Worm (Caenorhabditis elegans) whole organism, L1 larva: ENCODE data around the gene F45D3.1.

Source experiments
- C34B4.2 ChIP-seq: sonication (generic microtip); optimal IDR thresholded peaks from 2 replicates; lab custom pipeline; 2017; ENCODE audit warnings: mild to moderate bottlenecking, missing genetic modification characterization, missing compliant biosample characterization
- Y116A8C.19 ChIP-seq: sonication (generic microtip); optimal IDR thresholded peaks from 2 replicates; lab custom pipeline; 2016; ENCODE audit warnings: missing compliant biosample characterization, missing genetic modification characterization, borderline replicate concordance
- aha-1 ChIP-seq: fragments of 150-350 bp; optimal IDR thresholded peaks from 2 replicates; lab custom pipeline; 2014; ENCODE audit warnings: missing biosample characterization, missing genetic modification characterization
- alr-1 ChIP-seq: fragments of 200-800 bp; sonication (Bioruptor generic); optimal IDR thresholded peaks from 2 replicates; lab custom pipeline; 2018; ENCODE audit warnings: borderline replicate concordance, mild to moderate bottlenecking, missing genetic modification characterization, missing compliant biosample characterization
- aly-2 ChIP-seq: fragments of 150-350 bp; optimal IDR thresholded peaks from 2 replicates; lab custom pipeline; 2014; ENCODE audit warnings: missing biosample characterization, missing genetic modification characterization
- ama-1 ChIP-seq: fragments of 150-350 bp; optimal IDR thresholded peaks from 2 replicates; lab custom pipeline; 2014
- blmp-1 ChIP-seq: fragments of 150-350 bp; optimal IDR thresholded peaks from 2 replicates; lab custom pipeline; 2014; ENCODE audit warnings: missing biosample characterization, missing genetic modification characterization
- ceh-88 ChIP-seq: fragments of 200-800 bp; sonication (Bioruptor generic); IDR thresholded peaks from 2 replicates; pipeline ENCODE4 v1.3.6; 2022; ENCODE audit warnings: missing genetic modification characterization, missing compliant biosample characterization
- dpl-1 ChIP-seq, 3 experiments: fragments of 150-350 bp in 2 of 3; sonication (generic microtip) in 1 of 3; optimal IDR thresholded peaks; 2 replicates each; lab custom pipeline; 2014 to 2017; ENCODE audit warnings: missing biosample characterization in 3 of 3, missing genetic modification characterization in 3 of 3, missing genetic modification reagents in 3 of 3
- efl-1 ChIP-seq, 4 experiments: fragments of 150-350 bp; optimal IDR thresholded peaks in 3 of 4; peaks in 1 of 4; 1 replicate in 1 of 4; 2 replicates in 3 of 4; lab custom pipeline; 2014; ENCODE audit warnings: missing biosample characterization in 2 of 4, missing genetic modification characterization in 2 of 4, missing genetic modification reagents in 2 of 4
- egl-13 ChIP-seq: sonication (generic microtip); optimal IDR thresholded peaks from 2 replicates; lab custom pipeline; 2016; ENCODE audit warnings: missing genotype, missing genetic modification reagents, missing genetic modification characterization, missing compliant biosample characterization
- egl-27 ChIP-seq, 2 experiments: fragments of 150-350 bp in 1 of 2; sonication (generic microtip); optimal IDR thresholded peaks; 3 replicates each; lab custom pipeline; 2017 to 2018; ENCODE audit warnings: missing biosample characterization in 2 of 2, missing genetic modification characterization in 2 of 2, missing genetic modification reagents in 2 of 2
- elt-2 ChIP-seq: sonication (generic microtip); optimal IDR thresholded peaks from 2 replicates; lab custom pipeline; 2016; ENCODE audit warnings: missing genetic modification characterization, mild to moderate bottlenecking, inconsistent platforms, missing compliant biosample characterization, missing genetic modification reagents
- fkh-10 ChIP-seq: sonication (generic microtip); optimal IDR thresholded peaks from 2 replicates; lab custom pipeline; 2017; ENCODE audit warnings: missing biosample characterization, missing genetic modification reagents, missing genetic modification characterization
- grh-1 ChIP-seq: fragments of 200-800 bp; sonication (Bioruptor generic); IDR thresholded peaks from 2 replicates; pipeline ENCODE4 v1.3.6; 2022; ENCODE audit warnings: missing genetic modification reagents, missing genetic modification characterization, missing compliant biosample characterization
- hlh-17 ChIP-seq: fragments of 200-800 bp; sonication (Bioruptor generic); optimal IDR thresholded peaks from 2 replicates; lab custom pipeline; 2018; ENCODE audit warnings: missing genetic modification characterization, mild to moderate bottlenecking, missing compliant biosample characterization, moderate library complexity, borderline replicate concordance
- hlh-4 ChIP-seq: sonication (generic microtip); optimal IDR thresholded peaks from 2 replicates; lab custom pipeline; 2016; ENCODE audit warnings: mild to moderate bottlenecking, missing genetic modification characterization, missing compliant biosample characterization
- jun-1 ChIP-seq: fragments of 150-350 bp; optimal IDR thresholded peaks from 2 replicates; lab custom pipeline; 2014; ENCODE audit warnings: missing biosample characterization, missing genetic modification reagents, missing genetic modification characterization
- lin-14 ChIP-seq: fragments of 200-800 bp; sonication (Bioruptor generic); optimal IDR thresholded peaks from 2 replicates; lab custom pipeline; 2018; ENCODE audit warnings: mild to moderate bottlenecking, missing genetic modification characterization, moderate library complexity, missing compliant biosample characterization
- lir-3 ChIP-seq: sonication (generic microtip); optimal IDR thresholded peaks from 2 replicates; lab custom pipeline; 2016; ENCODE audit warnings: mild to moderate bottlenecking, missing genetic modification characterization, moderate library complexity, missing compliant biosample characterization; ENCODE audit not compliant: poor library complexity
- mab-9 ChIP-seq: fragments of 200-800 bp; sonication (Bioruptor generic); IDR thresholded peaks from 2 replicates; pipeline ENCODE4 v1.3.6; 2022; ENCODE audit warnings: missing genetic modification reagents, missing genetic modification characterization, missing compliant biosample characterization
- mdl-1 ChIP-seq, 2 experiments: fragments of 150-350 bp; optimal IDR thresholded peaks; 2 replicates each; lab custom pipeline; 2014 to 2017; ENCODE audit warnings: missing biosample characterization in 2 of 2, missing genetic modification characterization in 2 of 2, inconsistent platforms in 1 of 2
- mef-2 ChIP-seq: fragments of 150-350 bp; optimal IDR thresholded peaks from 2 replicates; lab custom pipeline; 2014; ENCODE audit warnings: missing biosample characterization, missing genetic modification characterization
- mep-1 ChIP-seq: fragments of 150-350 bp; optimal IDR thresholded peaks from 2 replicates; lab custom pipeline; 2014; ENCODE audit warnings: missing biosample characterization, missing genetic modification characterization
- nhr-11 ChIP-seq: fragments of 150-350 bp; optimal IDR thresholded peaks from 2 replicates; lab custom pipeline; 2014; ENCODE audit warnings: missing biosample characterization, missing genetic modification characterization
- nhr-12 ChIP-seq: sonication (generic microtip); optimal IDR thresholded peaks from 2 replicates; lab custom pipeline; 2017; ENCODE audit warnings: missing biosample characterization, missing genetic modification characterization
- nhr-237 ChIP-seq: fragments of 150-350 bp; optimal IDR thresholded peaks from 2 replicates; lab custom pipeline; 2014; ENCODE audit warnings: missing biosample characterization, missing genetic modification characterization
- nhr-28 ChIP-seq: fragments of 150-350 bp; optimal IDR thresholded peaks from 2 replicates; lab custom pipeline; 2014; ENCODE audit warnings: missing biosample characterization, missing genetic modification characterization
- nhr-47 ChIP-seq: sonication (generic microtip); optimal IDR thresholded peaks from 2 replicates; lab custom pipeline; 2016; ENCODE audit warnings: mild to moderate bottlenecking, missing genetic modification characterization, moderate library complexity, missing compliant biosample characterization
- nhr-71 ChIP-seq: sonication (generic microtip); optimal IDR thresholded peaks from 2 replicates; lab custom pipeline; 2016; ENCODE audit warnings: mild to moderate bottlenecking, missing genetic modification characterization, moderate library complexity, missing compliant biosample characterization
- nhr-76 ChIP-seq: sonication (generic microtip); optimal IDR thresholded peaks from 2 replicates; lab custom pipeline; 2017; ENCODE audit warnings: missing biosample characterization, missing genetic modification characterization
- nhr-77 ChIP-seq: fragments of 150-350 bp; optimal IDR thresholded peaks from 2 replicates; lab custom pipeline; 2014; ENCODE audit warnings: missing biosample characterization, missing genetic modification characterization
- nhr-84 ChIP-seq: sonication (generic microtip); optimal IDR thresholded peaks from 2 replicates; lab custom pipeline; 2017; ENCODE audit warnings: missing biosample characterization, missing genetic modification characterization
- nhr-85 ChIP-seq: sonication (generic microtip); peaks from one replicate; lab custom pipeline; 2016; ENCODE audit warnings: missing genetic modification characterization, inconsistent platforms, missing compliant biosample characterization
- nhr-90 ChIP-seq: sonication (generic microtip); optimal IDR thresholded peaks from 2 replicates; lab custom pipeline; 2016; ENCODE audit warnings: mild to moderate bottlenecking, missing genetic modification characterization, missing compliant biosample characterization; ENCODE audit not compliant: poor library complexity
- pag-3 ChIP-seq: sonication (generic microtip); optimal IDR thresholded peaks from 2 replicates; lab custom pipeline; 2017; ENCODE audit warnings: missing genetic modification characterization, mild to moderate bottlenecking, missing compliant biosample characterization, antibody characterized with exemption, borderline replicate concordance; ENCODE audit not compliant: insufficient read depth
- skn-1 ChIP-seq: fragments of 150-350 bp; optimal IDR thresholded peaks from 2 replicates; lab custom pipeline; 2014; ENCODE audit warnings: missing biosample characterization, missing genetic modification characterization
- snu-23 ChIP-seq: sonication (generic microtip); optimal IDR thresholded peaks from 2 replicates; lab custom pipeline; 2016; ENCODE audit warnings: missing genetic modification characterization, missing compliant biosample characterization
- sptf-1 ChIP-seq: fragments of 150-350 bp; optimal IDR thresholded peaks from 2 replicates; lab custom pipeline; 2014; ENCODE audit warnings: missing biosample characterization, missing genetic modification characterization
- sup-37 ChIP-seq: fragments of 200-800 bp; sonication (Bioruptor generic); optimal IDR thresholded peaks from 2 replicates; lab custom pipeline; 2018; ENCODE audit warnings: mild to moderate bottlenecking, missing genetic modification characterization, missing compliant biosample characterization
- swsn-7 ChIP-seq: sonication (generic microtip); optimal IDR thresholded peaks from 2 replicates; lab custom pipeline; 2016; ENCODE audit warnings: missing genetic modification characterization, missing compliant biosample characterization
- tlp-1 ChIP-seq: fragments of 150-350 bp; optimal IDR thresholded peaks from 2 replicates; lab custom pipeline; 2014; ENCODE audit warnings: missing biosample characterization, missing genetic modification characterization
- unc-62 ChIP-seq: fragments of 150-350 bp; optimal IDR thresholded peaks from 2 replicates; lab custom pipeline; 2014; ENCODE audit warnings: missing biosample characterization, missing genetic modification reagents, missing genetic modification characterization
- unc-86 ChIP-seq: sonication (generic microtip); optimal IDR thresholded peaks from 2 replicates; lab custom pipeline; 2016; ENCODE audit warnings: missing genetic modification characterization, missing compliant biosample characterization
- zip-4 ChIP-seq: fragments of 200-800 bp; sonication (Bioruptor generic); optimal IDR thresholded peaks from 2 replicates; lab custom pipeline; 2018; ENCODE audit warnings: mild to moderate bottlenecking, missing genetic modification characterization, moderate library complexity, missing compliant biosample characterization
- ztf-11 ChIP-seq, 2 experiments: sonication (generic microtip); optimal IDR thresholded peaks; 2 replicates each; lab custom pipeline; 2016 to 2017; ENCODE audit warnings: missing genetic modification characterization in 2 of 2, missing biosample characterization in 1 of 2, missing compliant biosample characterization in 1 of 2
- ztf-4 ChIP-seq: fragments of 150-350 bp; optimal IDR thresholded peaks from 2 replicates; lab custom pipeline; 2014; ENCODE audit warnings: missing biosample characterization, missing genetic modification characterization

Gene F45D3.1

ce11 chrV:12554172-12555031 is 27.5 kb downstream of the F45D3.1 start (continued):
- TF ChIP-seq hlh-17 (GFP tag; lab: Kevin White, UChicago) (no peak), sup-37 (no peak), nhr-12 (tag; lab: Kevin White, UChicago) (no peak), sptf-1 (no peak), skn-1 (tag; lab: Kevin White, UChicago) (no peak), egl-27 (tag; optimal IDR thresholded peaks at IDR 0.05; lab: Kevin White, UChicago) (no peak), jun-1 (tag; lab: Kevin White, UChicago) (no peak), unc-86 (tag; lab: Kevin White, UChicago) (no peak), mab-9 (GFP tag; lab: Robert Waterston, UW) (no peak), snu-23 (GFP tag; lab: Kevin White, UChicago) (peak; percentile 64), aha-1 (no peak), nhr-71 (tag; lab: Kevin White, UChicago) (peak; percentile 74), alr-1 (no peak), nhr-77 (tag; lab: Kevin White, UChicago) (no peak), ama-1 (lab: Kevin White, UChicago) (peak; percentile 6), tlp-1 (tag; lab: Kevin White, UChicago) (no peak), mef-2 (tag; lab: Kevin White, UChicago) (no peak), nhr-47 (tag; lab: Kevin White, UChicago) (peak; percentile 38), nhr-90 (tag; lab: Kevin White, UChicago) (peak; percentile 73), nhr-11 (tag; lab: Kevin White, UChicago) (no peak), mdl-1 (tag; optimal IDR thresholded peaks at IDR 0.05; lab: Kevin White, UChicago) (peak in 1 of 2 experiments; percentile 34), egl-13 (tag; lab: Kevin White, UChicago) (no peak), nhr-28 (tag; lab: Kevin White, UChicago) (no peak), efl-1 (optimal IDR thresholded peaks at IDR 0.05; lab: Kevin White, UChicago) (peak in 1 of 2 experiments; percentile 1), efl-1 (GFP tag; optimal IDR thresholded peaks at IDR 0.05 in 1 of 2; lab: Kevin White, UChicago) (peak in 1 of 2 experiments; percentile 59), ztf-11 (tag; optimal IDR thresholded peaks at IDR 0.05; lab: Kevin White, UChicago) (no peak), nhr-84 (no peak), lir-3 (tag; lab: Kevin White, UChicago) (no peak), aly-2 (no peak), blmp-1 (tag; lab: Kevin White, UChicago) (peak; percentile 85), dpl-1 (GFP tag; optimal IDR thresholded peaks at IDR 0.05; lab: Kevin White, UChicago) (no peak), lin-14 (GFP tag; lab: Kevin White, UChicago) (peak; percentile 84), Y116A8C.19 (tag; lab: Kevin White, UChicago) (no peak)

- TF ChIP-seq swsn-7 (tag; lab: Kevin White, UChicago) (no peak), nhr-85 (peak; percentile 84), mep-1 (no peak), nhr-77 (tag; lab: Kevin White, UChicago) (no peak), ceh-88 (GFP tag; lab: Robert Waterston, UW) (no peak), unc-62 (no peak), pag-3 (tag; lab: Kevin White, UChicago) (no peak), nhr-237 (tag; lab: Kevin White, UChicago) (no peak), ztf-11 (tag; optimal IDR thresholded peaks at IDR 0.05; lab: Kevin White, UChicago) (no peak), ama-1 (lab: Kevin White, UChicago) (no peak), hlh-4 (tag; lab: Kevin White, UChicago) (no peak), grh-1 (GFP tag; lab: Robert Waterston, UW) (0 out of 2 replicates have a peak, but pooled peaks have one; percentile 5), ztf-4 (tag; lab: Kevin White, UChicago) (no peak), elt-2 (tag; lab: Kevin White, UChicago) (no peak), lin-14 (GFP tag; lab: Kevin White, UChicago) (peak; percentile 38), alr-1 (no peak), fkh-10 (GFP tag; lab: Kevin White, UChicago) (no peak), snu-23 (GFP tag; lab: Kevin White, UChicago) (peak; percentile 30), zip-4 (GFP tag; lab: Kevin White, UChicago) (no peak), lir-3 (tag; lab: Kevin White, UChicago) (no peak), C34B4.2 (tag; lab: Kevin White, UChicago) (no peak), nhr-12 (tag; lab: Kevin White, UChicago) (no peak), jun-1 (tag; lab: Kevin White, UChicago) (no peak), nhr-76 (tag; lab: Kevin White, UChicago) (no peak), nhr-90 (tag; lab: Kevin White, UChicago) (peak; percentile 2), nhr-47 (tag; lab: Kevin White, UChicago) (no peak), nhr-71 (tag; lab: Kevin White, UChicago) (peak; percentile 59), egl-27 (tag; optimal IDR thresholded peaks at IDR 0.05; lab: Kevin White, UChicago) (no peak), aha-1 (no peak)
Observed at ce11 chrV:12555872-12556271, 29.0 kb downstream of the F45D3.1 start.
